Worm (Caenorhabditis elegans) whole organism, L2 larva: ENCODE data around the gene ttr-35.

Experiments
- ama-1 ChIP-seq: fragments of 150-350 bp; optimal IDR thresholded peaks from 2 replicates; lab custom pipeline; 2018; ENCODE audit warnings: inconsistent platforms
- nhr-11 ChIP-seq: fragments of 150-350 bp; optimal IDR thresholded peaks from 2 replicates; lab custom pipeline; 2014; ENCODE audit warnings: missing biosample characterization, missing genetic modification characterization
- unc-55 ChIP-seq: fragments of 150-350 bp; sonication (generic microtip); optimal IDR thresholded peaks from 3 replicates; lab custom pipeline; 2014; ENCODE audit warnings: missing biosample characterization, missing genetic modification reagents, missing genetic modification characterization
- zag-1 ChIP-seq: fragments of 150-350 bp; optimal IDR thresholded peaks from 2 replicates; lab custom pipeline; 2014; ENCODE audit warnings: missing biosample characterization, missing genetic modification characterization
- ztf-11 ChIP-seq: sonication (generic microtip); optimal IDR thresholded peaks from 2 replicates; lab custom pipeline; 2017; ENCODE audit warnings: missing biosample characterization, missing genetic modification characterization

DNA sequence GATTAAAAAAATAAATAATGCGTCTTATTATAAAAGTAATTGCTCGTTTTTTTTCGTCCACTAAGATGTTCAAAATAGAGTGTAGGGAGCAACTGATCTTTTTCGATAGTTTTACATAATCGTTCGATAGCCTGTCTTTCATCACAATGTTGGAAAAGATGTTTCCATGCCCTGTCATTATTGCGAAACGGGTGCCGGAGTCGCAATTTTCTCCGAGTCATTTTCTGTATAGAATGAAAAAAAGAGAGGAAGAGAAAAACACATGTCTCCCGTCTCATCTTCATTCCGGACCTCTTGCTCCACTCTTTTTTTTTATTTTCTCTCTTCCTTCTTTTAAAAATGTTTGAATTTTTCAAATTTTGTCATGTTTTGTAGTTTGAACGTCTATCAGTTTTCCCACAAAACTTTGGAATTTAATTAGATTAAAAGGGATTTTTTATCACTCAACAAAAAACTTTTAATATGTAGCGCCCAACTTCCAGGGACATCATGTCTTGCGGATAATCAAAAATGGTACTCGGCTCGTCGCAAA lies 40.8 kb downstream of the ttr-35 start, which contains the start of gene svh-2:
- TF ChIP-seq ztf-11 (tag; lab: Kevin White, UChicago) (no peak), zag-1 (tag; lab: Kevin White, UChicago) (no peak), nhr-11 (tag; lab: Kevin White, UChicago) (no peak), ama-1 (lab: Kevin White, UChicago) (no peak), unc-55 (GFP tag; lab: Kevin White, UChicago) (peak; percentile 11)
